Fruit fly (Drosophila melanogaster): ENCODE results near the gene CG6607.

Gene CG6607

DNA sequence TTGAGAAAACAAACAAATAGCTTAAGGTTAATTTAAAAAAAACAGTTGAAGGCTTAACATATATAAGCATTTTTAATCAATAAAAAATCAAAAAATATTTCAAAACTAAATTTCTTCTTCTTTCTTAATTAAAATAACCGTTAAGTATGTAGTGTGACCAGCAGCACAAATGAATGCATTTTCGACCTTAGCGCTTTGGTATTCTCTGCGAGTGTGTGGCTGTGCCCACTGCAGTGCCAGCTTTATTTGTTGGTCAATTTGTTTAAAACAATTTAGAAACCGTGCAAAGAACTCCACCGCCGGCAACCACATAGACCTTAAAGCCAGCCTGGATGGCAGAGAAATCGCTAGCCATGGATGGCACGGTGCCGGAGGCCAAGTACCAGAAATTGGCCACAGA, at the start of gene CG6607:
Gene CG6607 (plus strand): TSS at position 203 of the 400 bp plus-strand sequence.
- TF ChIP-seq bab1 (GFP tag; optimal IDR thresholded peaks at IDR 0.05), result peak; percentile 1
- no peak for TF ChIP-seq cic (GFP tag; optimal IDR thresholded peaks at IDR 0.05)

DNA sequence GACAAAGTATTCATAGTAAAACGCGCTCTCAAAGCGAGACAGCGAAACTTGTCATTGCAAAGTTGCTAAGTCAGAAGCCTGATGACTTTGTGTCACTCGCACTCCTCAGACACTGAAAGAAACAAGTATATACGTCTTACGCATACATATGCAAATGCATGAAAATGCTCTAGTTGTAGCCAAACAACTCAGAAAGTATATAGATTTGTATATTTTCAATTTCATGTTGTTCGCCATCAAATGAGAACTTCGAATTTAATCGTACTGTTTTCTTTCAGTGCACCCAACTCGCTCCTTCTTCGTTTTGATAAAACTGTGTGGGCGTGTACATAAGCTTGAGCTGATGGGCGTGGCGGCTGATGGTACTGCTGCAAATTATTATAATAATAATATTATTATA, 46.8 kb upstream of the CG6607 start:
- TF ChIP-seq Clk (GFP tag; optimal IDR thresholded peaks at IDR 0.05) (no peak), CG5204 (GFP tag; optimal IDR thresholded peaks at IDR 0.05) (no peak), bab1 (GFP tag; optimal IDR thresholded peaks at IDR 0.05) (no peak), cic (GFP tag; optimal IDR thresholded peaks at IDR 0.05) (no peak), cnc (optimal IDR thresholded peaks at IDR 0.05) (no peak), CG7101 (tag; optimal IDR thresholded peaks at IDR 0.05) (no peak), kay (GFP tag; ENCODE audit: borderline replicate concordance) (no peak), CG11617 (GFP tag; optimal IDR thresholded peaks at IDR 0.05) (no peak), tj (GFP tag; optimal IDR thresholded peaks at IDR 0.05) (no peak), CG1620 (GFP tag; optimal IDR thresholded peaks at IDR 0.05) (no peak), pad (GFP tag; optimal IDR thresholded peaks at IDR 0.05) (no peak), Hr96 (GFP tag; optimal IDR thresholded peaks at IDR 0.05) (no peak), Crg-1 (GFP tag; optimal IDR thresholded peaks at IDR 0.05) (no peak), CG7045 (GFP tag; optimal IDR thresholded peaks at IDR 0.05) (no peak), CG33017 (tag; optimal IDR thresholded peaks at IDR 0.05) (no peak), Mnt (GFP tag; optimal IDR thresholded peaks at IDR 0.05) (no peak), CG12768 (GFP tag; optimal IDR thresholded peaks at IDR 0.05) (no peak), CG14711 (tag; optimal IDR thresholded peaks at IDR 0.05) (no peak), toe (GFP tag; optimal IDR thresholded peaks at IDR 0.05) (no peak)

DNA sequence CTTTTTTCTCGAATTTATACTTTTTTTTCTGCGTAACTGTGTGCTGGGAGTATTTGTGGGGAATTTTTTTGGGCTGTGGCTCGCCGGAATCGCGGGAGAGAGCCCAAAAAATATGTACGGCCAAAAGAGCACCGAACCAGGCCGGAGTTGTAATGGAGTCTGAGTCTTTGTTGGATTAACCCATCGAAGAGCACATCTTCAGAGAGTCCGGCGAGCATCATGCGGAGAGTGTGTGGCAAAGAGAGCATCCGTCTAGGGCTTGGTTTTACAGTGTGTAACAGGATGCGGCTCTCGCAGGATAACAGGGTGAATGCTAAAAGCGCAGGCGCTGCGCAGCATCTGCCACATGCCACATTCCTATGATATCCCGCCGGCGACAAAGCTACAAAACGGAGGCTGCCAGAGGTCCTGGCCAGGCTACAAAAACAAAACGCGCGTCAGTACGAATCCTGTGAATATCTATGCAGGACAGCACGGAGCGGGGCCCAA, 42.8 kb upstream of the CG6607 start, which contains the start of gene nAChRalpha2:
Gene nAChRalpha2 (plus strand): TSS at position 439 of the 489 bp plus-strand sequence.
- no peak for TF ChIP-seq CG11617 (GFP tag; optimal IDR thresholded peaks at IDR 0.05)

DNA sequence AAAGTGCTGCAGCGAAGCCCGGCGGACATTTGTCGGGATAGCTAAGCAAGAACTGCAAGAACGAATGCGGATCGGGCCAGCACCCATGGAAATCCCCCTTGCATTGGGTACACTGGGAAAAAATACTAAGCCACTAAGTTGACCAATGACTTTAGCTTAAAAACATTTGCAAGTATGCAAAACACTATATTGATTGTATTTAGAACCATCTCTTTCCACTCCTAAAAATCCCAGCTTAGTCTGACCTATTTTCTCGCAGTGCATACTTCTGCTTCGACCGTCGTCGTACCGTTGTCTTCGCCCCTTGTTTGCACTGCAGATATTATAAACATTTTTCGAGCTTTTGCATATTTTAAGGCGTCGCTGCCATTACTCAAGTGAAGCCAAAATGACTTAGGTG, 31.8 kb upstream of the CG6607 start:
- TF ChIP-seq CG5204 (GFP tag; optimal IDR thresholded peaks at IDR 0.05) (no peak), cic (GFP tag; optimal IDR thresholded peaks at IDR 0.05) (no peak), CG11617 (GFP tag; optimal IDR thresholded peaks at IDR 0.05) (no peak), CG14711 (tag; optimal IDR thresholded peaks at IDR 0.05) (no peak), cnc (optimal IDR thresholded peaks at IDR 0.05) (no peak), toe (GFP tag; optimal IDR thresholded peaks at IDR 0.05) (no peak), Crg-1 (GFP tag; optimal IDR thresholded peaks at IDR 0.05) (no peak), CG1620 (GFP tag; optimal IDR thresholded peaks at IDR 0.05) (no peak), CG7045 (GFP tag; optimal IDR thresholded peaks at IDR 0.05) (no peak), Hr96 (GFP tag; optimal IDR thresholded peaks at IDR 0.05) (no peak), pad (GFP tag; optimal IDR thresholded peaks at IDR 0.05) (no peak), ovo (GFP tag; optimal IDR thresholded peaks at IDR 0.05) (no peak), CG7101 (tag; optimal IDR thresholded peaks at IDR 0.05) (no peak), bab1 (GFP tag; optimal IDR thresholded peaks at IDR 0.05) (no peak), Mnt (GFP tag; optimal IDR thresholded peaks at IDR 0.05) (no peak), kay (GFP tag; ENCODE audit: borderline replicate concordance) (no peak), Clk (GFP tag; optimal IDR thresholded peaks at IDR 0.05) (no peak), CG33017 (tag; optimal IDR thresholded peaks at IDR 0.05) (no peak), CG12768 (GFP tag; optimal IDR thresholded peaks at IDR 0.05) (no peak)

DNA sequence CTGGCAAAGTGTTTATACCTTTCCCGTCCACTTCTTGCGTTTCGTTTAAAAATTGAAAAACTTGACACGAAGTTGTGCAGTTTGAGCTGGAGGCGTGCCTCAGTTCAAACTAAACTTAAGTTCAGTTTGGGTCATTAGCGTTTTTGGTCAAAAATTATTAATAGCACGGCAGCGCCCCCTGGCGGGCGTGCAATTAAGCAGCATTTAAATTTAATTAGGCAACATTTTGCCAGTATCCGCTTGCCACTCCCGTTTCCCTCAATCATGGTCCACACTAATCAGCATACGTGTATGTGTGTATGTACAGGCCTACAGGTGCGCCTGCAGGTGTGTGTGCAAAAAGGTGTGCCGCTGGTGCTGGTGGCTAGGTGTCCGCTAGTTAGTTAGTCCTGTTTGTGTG, 24.2 kb upstream of the CG6607 start:
- no peak for TF ChIP-seq toe (GFP tag; optimal IDR thresholded peaks at IDR 0.05)
- no peak for TF ChIP-seq CG14711 (tag; optimal IDR thresholded peaks at IDR 0.05)
- TF ChIP-seq kay (GFP tag; ENCODE audit: borderline replicate concordance), result no peak
- TF ChIP-seq CG11617 (GFP tag; optimal IDR thresholded peaks at IDR 0.05), result no peak

DNA sequence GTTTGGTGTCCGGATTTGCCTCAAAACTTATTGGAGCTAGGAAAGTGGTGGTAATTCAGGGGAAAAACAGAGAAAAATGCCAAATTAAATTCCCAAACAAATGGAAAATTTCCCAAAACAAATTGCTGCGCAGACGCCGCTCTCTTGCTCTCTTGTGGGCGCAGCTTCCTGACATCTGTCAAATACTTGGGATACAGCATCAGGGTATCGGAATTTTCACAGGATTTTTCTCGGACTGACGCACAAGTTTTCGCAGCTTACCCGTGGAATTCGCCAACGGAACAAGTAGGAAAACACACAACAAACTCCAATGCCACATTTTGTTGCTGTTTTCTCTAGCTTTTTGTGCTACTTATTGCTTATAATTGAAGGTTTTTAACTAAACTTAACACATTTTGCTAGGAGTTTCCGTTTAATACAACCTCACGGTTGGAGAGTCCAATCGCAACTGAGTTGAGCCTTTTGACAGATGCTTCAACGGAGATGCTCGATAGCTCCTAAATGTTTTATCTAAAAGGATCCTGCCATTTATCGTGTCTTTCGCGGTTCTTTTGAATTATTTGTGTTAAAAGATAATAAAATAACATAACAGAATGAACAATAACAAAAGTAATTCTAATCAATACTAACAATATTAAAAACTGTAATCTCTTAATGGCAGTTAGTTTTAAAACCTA, 13.1 kb upstream of the CG6607 start, which contains the start of the genes nAChRbeta2 and DZIP1:
Gene nAChRbeta2 (minus strand): TSS at position 455 of the 677 bp plus-strand sequence.
Gene DZIP1 (plus strand): TSS at position 627 of the 677 bp plus-strand sequence.
- TF ChIP-seq Hr96 (GFP tag; optimal IDR thresholded peaks at IDR 0.05), result no peak
- TF ChIP-seq bab1 (GFP tag; optimal IDR thresholded peaks at IDR 0.05), result no peak

DNA sequence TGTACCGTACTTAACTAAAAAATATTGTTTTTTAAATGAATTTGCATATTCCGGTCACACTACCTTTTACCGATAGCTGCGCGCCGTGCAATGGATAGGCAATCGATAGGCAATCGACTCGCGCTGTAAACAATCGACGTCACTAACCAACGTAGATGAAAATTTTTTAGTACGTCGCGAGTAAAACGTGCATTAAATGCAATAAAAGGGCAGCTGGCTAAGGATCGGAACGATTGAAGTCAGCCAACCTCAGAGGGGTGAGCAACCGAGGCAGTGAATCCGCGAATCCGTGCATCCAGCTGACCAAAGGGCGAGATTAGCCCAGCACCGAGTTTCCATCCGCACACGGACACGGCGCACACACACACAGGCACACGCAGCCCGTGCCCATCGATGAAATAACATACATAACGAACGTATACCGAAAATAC, 9.7 kb upstream of the CG6607 start, which contains the start of gene Pp1alpha-96A:
Gene Pp1alpha-96A (plus strand): TSS at position 121 of the 431 bp plus-strand sequence.
- TF ChIP-seq CG7101 (tag; optimal IDR thresholded peaks at IDR 0.05) (no peak), CG5204 (GFP tag; optimal IDR thresholded peaks at IDR 0.05) (no peak), kay (GFP tag; ENCODE audit: borderline replicate concordance) (no peak), Clk (GFP tag; optimal IDR thresholded peaks at IDR 0.05) (no peak), CG14711 (tag; optimal IDR thresholded peaks at IDR 0.05) (no peak), CG1620 (GFP tag; optimal IDR thresholded peaks at IDR 0.05) (peak; percentile 17), bab1 (GFP tag; optimal IDR thresholded peaks at IDR 0.05) (peak; percentile 46), cic (GFP tag; optimal IDR thresholded peaks at IDR 0.05) (peak; percentile 60), pad (GFP tag; optimal IDR thresholded peaks at IDR 0.05) (no peak), Mnt (GFP tag; optimal IDR thresholded peaks at IDR 0.05) (peak; percentile 35), CG33017 (tag; optimal IDR thresholded peaks at IDR 0.05) (no peak), CG12768 (GFP tag; optimal IDR thresholded peaks at IDR 0.05) (no peak), ovo (GFP tag; optimal IDR thresholded peaks at IDR 0.05) (peak; percentile 19), CG11617 (GFP tag; optimal IDR thresholded peaks at IDR 0.05) (no peak), Crg-1 (GFP tag; optimal IDR thresholded peaks at IDR 0.05) (no peak), toe (GFP tag; optimal IDR thresholded peaks at IDR 0.05) (peak; percentile 10), CG7045 (GFP tag; optimal IDR thresholded peaks at IDR 0.05) (no peak), Hr96 (GFP tag; optimal IDR thresholded peaks at IDR 0.05) (peak; percentile 35), tj (GFP tag; optimal IDR thresholded peaks at IDR 0.05) (no peak), cnc (optimal IDR thresholded peaks at IDR 0.05) (no peak)
